Worm (Caenorhabditis elegans): Measurements from ENCODE around the gene F14H12.6.

DNA sequence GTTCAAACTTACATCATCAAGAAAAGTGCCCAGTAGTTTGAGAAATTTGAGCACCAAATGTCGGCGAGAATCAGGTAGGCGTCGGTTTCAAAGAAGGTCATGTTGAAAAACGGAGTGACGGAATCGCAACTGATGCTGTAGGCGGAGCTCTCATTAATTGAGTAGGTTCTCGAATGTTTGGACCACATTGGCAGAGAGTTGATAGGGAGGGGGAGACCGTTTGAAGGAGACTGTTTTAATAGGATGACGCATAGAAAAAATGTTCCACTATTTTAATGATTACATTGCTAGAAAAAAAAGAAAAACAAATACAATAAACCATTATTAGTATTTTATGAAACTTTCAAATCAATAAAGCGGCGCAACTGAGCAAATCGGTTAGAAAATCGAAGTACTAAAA, 5.8 kb upstream of the F14H12.6 start, which contains the start of gene F14H12.17:
- TF ChIP-seq pat-9 (tag; optimal IDR thresholded peaks at IDR 0.05) (no peak), tbx-2 (tag; optimal IDR thresholded peaks at IDR 0.05) (no peak), lin-11 (tag; optimal IDR thresholded peaks at IDR 0.05) (no peak), zip-5 (tag; optimal IDR thresholded peaks at IDR 0.05) (no peak), unc-42 (tag; optimal IDR thresholded peaks at IDR 0.05) (no peak), nfya-1 (tag; optimal IDR thresholded peaks at IDR 0.05) (no peak), pha-4 (tag; optimal IDR thresholded peaks at IDR 0.05) (no peak), pha-2 (tag; optimal IDR thresholded peaks at IDR 0.05) (no peak), K02D7.2 (tag; optimal IDR thresholded peaks at IDR 0.05) (no peak), che-1 (tag; optimal IDR thresholded peaks at IDR 0.05) (no peak), ceh-48 (tag; optimal IDR thresholded peaks at IDR 0.05) (no peak), ceh-18 (tag; optimal IDR thresholded peaks at IDR 0.05) (no peak), elt-2 (tag; optimal IDR thresholded peaks at IDR 0.05) (no peak), ceh-9 (tag; optimal IDR thresholded peaks at IDR 0.05) (no peak)
